Worm (Caenorhabditis elegans) whole organism, midembryonic: ENCODE data around the gene F41H10.4.
"Not testable (repeated sequence)": the region's sequence is repeated elsewhere in the genome, so short reads cannot be mapped to it uniquely, and the experiment has no call there.

ENCODE experiments used
- T22C8.4 ChIP-seq: fragments of 200-800 bp; sonication (Bioruptor generic); IDR thresholded peaks from 2 replicates; pipeline ENCODE4 v1.3.6; 2022; ENCODE audit warnings: missing genetic modification characterization, missing compliant biosample characterization
- cog-1 ChIP-seq: sonication (generic microtip); optimal IDR thresholded peaks from 2 replicates; lab custom pipeline; 2016; ENCODE audit warnings: missing genetic modification characterization, missing compliant biosample characterization
- flt-1 ChIP-seq: fragments of 200-800 bp; sonication (Bioruptor generic); IDR thresholded peaks from 2 replicates; pipeline ENCODE4 v1.3.6; 2022; ENCODE audit warnings: missing genetic modification characterization, missing compliant biosample characterization
- klf-2 ChIP-seq: fragments of 200-800 bp; sonication (Bioruptor generic); conservative IDR thresholded peaks from 2 replicates; pipeline ENCODE4 v1.3.6; 2022; ENCODE audit warnings: missing genetic modification reagents, missing genetic modification characterization, missing compliant biosample characterization
- med-1 ChIP-seq: sonication (generic microtip); optimal IDR thresholded peaks from 2 replicates; lab custom pipeline; 2017; ENCODE audit warnings: missing genetic modification characterization, mild to moderate bottlenecking, missing compliant biosample characterization, antibody characterized with exemption, missing genetic modification reagents; ENCODE audit not compliant: insufficient read depth
- ref-1 ChIP-seq: fragments of 200-800 bp; sonication (Bioruptor generic); conservative IDR thresholded peaks from 2 replicates; pipeline ENCODE4 v1.3.6; 2022; ENCODE audit warnings: missing genetic modification reagents, missing genetic modification characterization, missing compliant biosample characterization
- tab-1 ChIP-seq: fragments of 200-800 bp; sonication (Bioruptor generic); IDR thresholded peaks from 2 replicates; pipeline ENCODE4 v1.3.6; 2022; ENCODE audit warnings: missing genetic modification characterization, missing compliant biosample characterization
- ztf-23 ChIP-seq: fragments of 200-800 bp; sonication (Bioruptor generic); IDR thresholded peaks from 2 replicates; pipeline ENCODE4 v1.3.6; 2022; ENCODE audit warnings: missing genetic modification reagents, missing genetic modification characterization, missing compliant biosample characterization
- ztf-29 ChIP-seq: fragments of 200-800 bp; sonication (Bioruptor generic); IDR thresholded peaks from 2 replicates; pipeline ENCODE4 v1.3.6; 2022; ENCODE audit warnings: missing genetic modification reagents, missing genetic modification characterization, missing compliant biosample characterization

Gene F41H10.4

DNA sequence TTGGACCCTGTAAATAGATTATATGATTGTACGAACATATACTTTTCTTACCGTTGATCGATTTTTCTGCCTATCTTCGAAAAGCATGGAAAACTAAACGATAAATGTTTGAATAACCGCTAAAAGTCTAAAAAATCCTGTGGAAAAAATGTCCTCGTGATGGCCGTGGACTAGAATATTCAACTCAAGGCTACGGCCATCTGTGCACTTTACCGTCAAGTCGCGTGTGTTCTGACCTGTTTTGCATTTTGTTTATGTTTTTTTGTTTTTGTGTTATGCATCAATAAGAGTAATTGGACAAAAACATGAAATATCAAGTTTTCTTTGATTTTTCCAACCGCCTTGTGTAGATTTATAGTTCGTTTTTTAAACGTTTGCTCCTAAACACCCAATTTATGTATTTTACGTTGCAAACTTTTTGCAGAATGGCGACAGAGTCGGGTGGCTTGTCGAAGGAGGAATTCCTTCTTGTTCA is at the start of gene F41H10.4, which contains the start of gene hda-6:
Gene F41H10.4, plus strand, starts transcription at position 425 of the 475 bp plus-strand sequence.
Gene hda-6, minus strand, starts transcription at position 172 of the 475 bp plus-strand sequence.
- TF ChIP-seq cog-1 (tag; lab: Kevin White, UChicago) (no peak), T22C8.4 (GFP tag; lab: Robert Waterston, UW) (no peak), tab-1 (GFP tag; lab: Robert Waterston, UW) (no peak), flt-1 (GFP tag; lab: Robert Waterston, UW) (no peak), ztf-23 (GFP tag; lab: Robert Waterston, UW) (no peak), ref-1 (GFP tag; lab: Robert Waterston, UW) (no peak), med-1 (no peak), ztf-29 (GFP tag; lab: Robert Waterston, UW) (no peak), klf-2 (GFP tag; lab: Robert Waterston, UW) (no peak)

DNA sequence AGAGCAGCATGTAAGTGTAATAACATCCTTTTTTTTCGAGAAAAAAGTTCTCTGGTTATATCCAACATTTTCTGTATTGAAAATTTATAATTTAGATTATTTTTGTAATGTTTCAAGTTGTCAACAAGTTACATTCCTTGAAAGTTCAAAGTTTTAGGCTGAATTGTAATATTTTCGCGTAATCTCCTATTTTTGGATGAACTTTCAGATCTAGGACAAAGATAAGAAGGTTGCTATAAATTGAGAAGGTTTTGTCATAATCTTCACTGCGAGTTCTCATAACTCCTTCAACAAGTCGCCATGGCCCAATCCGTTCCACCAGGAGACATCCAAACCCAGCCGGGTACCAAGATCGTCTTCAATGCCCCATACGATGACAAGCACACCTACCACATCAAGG is 48.1 kb upstream of the F41H10.4 start, which contains the start of gene msp-65:
Gene msp-65, plus strand, starts transcription at position 301 of the 400 bp plus-strand sequence.
- TF ChIP-seq ztf-23 (GFP tag; lab: Robert Waterston, UW); tab-1 (GFP tag; lab: Robert Waterston, UW); med-1: not testable (repeated sequence)

DNA sequence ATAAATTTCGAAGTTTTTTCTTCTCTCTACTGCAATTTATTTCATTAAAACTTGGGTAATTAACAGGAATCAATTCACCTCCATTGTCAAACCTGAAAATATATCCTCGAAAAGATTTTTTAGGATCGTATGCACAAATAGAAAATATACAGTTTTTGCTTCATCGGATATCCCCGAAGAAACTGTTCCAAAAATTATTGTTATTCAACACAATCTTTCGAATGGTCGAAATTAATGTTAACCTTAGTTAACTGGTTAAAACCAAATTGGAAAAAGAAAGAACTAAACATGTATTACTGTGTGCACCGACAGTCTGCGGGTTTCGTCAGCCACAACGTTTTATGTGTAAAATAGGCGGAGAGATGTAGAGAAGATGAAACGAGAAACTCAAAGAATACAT is 47.3 kb upstream of the F41H10.4 start:
- TF ChIP-seq tab-1 (GFP tag; lab: Robert Waterston, UW) (no peak), T22C8.4 (GFP tag; lab: Robert Waterston, UW) (no peak), cog-1 (tag; lab: Kevin White, UChicago) (no peak), ztf-29 (GFP tag; lab: Robert Waterston, UW) (no peak), med-1 (no peak), ref-1 (GFP tag; lab: Robert Waterston, UW) (no peak), klf-2 (GFP tag; lab: Robert Waterston, UW) (no peak), ztf-23 (GFP tag; lab: Robert Waterston, UW) (no peak), flt-1 (GFP tag; lab: Robert Waterston, UW) (no peak)

DNA sequence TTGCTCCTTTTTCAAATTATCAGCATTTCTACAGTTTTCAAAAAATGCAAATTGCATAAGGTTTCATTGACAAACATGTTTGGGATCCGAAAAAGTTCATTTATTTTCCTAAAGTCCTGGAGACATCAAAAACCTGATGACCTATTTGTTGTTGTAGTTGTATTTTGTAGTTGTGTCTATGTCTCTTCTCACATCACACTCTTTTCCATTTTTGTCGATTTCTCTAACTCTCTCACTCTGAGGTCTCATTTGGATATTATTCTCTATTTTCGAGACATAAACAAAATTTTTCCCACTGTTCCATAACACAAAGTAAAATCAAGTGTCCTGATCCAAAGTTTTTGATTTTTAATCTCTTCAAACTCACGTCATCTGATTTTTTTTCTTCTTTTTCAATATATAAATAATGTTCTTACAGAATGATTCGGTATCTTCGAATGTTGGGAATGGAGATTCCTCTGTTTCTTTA is 45.5 kb upstream of the F41H10.4 start, which contains the start of gene slc-46A:
Gene slc-46A, plus strand, starts transcription at position 419 of the 469 bp plus-strand sequence.
- no peak for TF ChIP-seq T22C8.4 (GFP tag; lab: Robert Waterston, UW)
- TF ChIP-seq ztf-29 (GFP tag; lab: Robert Waterston, UW): no peak
- no peak for TF ChIP-seq tab-1 (GFP tag; lab: Robert Waterston, UW)
- TF ChIP-seq cog-1 (tag; lab: Kevin White, UChicago): no peak
- no peak for TF ChIP-seq flt-1 (GFP tag; lab: Robert Waterston, UW)
- TF ChIP-seq klf-2 (GFP tag; lab: Robert Waterston, UW): no peak
- no peak for TF ChIP-seq ztf-23 (GFP tag; lab: Robert Waterston, UW)
- TF ChIP-seq med-1: no peak
- no peak for TF ChIP-seq ref-1 (GFP tag; lab: Robert Waterston, UW)

DNA sequence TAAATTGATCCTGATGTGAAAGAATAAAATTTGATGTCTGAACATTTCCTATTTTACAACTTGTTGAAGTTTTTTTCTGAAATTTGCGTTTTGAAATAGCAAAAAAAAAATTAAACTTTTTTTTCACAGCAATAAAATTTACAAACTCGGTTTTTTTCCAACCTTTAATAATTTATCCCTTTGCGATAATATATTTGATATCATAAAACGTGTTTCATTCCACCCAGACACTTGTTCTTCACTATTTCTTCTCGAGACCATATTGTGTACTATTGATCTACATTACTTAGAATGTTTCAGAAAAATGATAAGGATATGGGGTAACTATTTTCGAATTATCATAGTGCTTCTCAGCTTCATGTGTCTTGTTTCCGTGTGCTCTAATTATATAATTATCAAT is 38.2 kb upstream of the F41H10.4 start, which contains the start of gene Y4C6B.4:
Gene Y4C6B.4, plus strand, starts transcription at position 301 of the 400 bp plus-strand sequence.
- TF ChIP-seq flt-1 (GFP tag; lab: Robert Waterston, UW) (no peak), klf-2 (GFP tag; lab: Robert Waterston, UW) (no peak), cog-1 (tag; lab: Kevin White, UChicago) (no peak), tab-1 (GFP tag; lab: Robert Waterston, UW) (no peak), med-1 (no peak), ztf-23 (GFP tag; lab: Robert Waterston, UW) (no peak), T22C8.4 (GFP tag; lab: Robert Waterston, UW) (no peak), ztf-29 (GFP tag; lab: Robert Waterston, UW) (no peak), ref-1 (GFP tag; lab: Robert Waterston, UW) (no peak)

DNA sequence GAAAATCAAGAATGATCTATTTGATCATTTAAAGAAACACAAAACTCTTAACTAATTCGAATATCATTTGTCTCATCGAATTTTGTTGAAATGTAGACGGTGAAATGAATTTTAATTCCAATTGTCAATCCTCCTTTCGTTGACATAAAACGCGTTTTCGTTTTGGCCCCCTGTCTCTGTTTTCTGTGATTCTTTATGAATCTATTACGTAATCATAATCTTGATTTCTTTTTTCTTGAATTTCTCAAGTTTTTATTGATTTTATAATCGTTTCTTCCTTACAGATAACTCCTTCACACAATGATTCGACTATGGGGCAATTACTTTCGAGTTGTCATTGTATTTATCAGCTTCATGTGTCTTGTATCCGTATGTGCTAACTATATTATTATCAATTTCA is 32.2 kb upstream of the F41H10.4 start, which contains the start of gene Y4C6B.3:
Gene Y4C6B.3, plus strand, starts transcription at position 301 of the 400 bp plus-strand sequence.
- TF ChIP-seq ztf-23 (GFP tag; lab: Robert Waterston, UW) (no peak), ztf-29 (GFP tag; lab: Robert Waterston, UW) (no peak), ref-1 (GFP tag; lab: Robert Waterston, UW) (no peak), flt-1 (GFP tag; lab: Robert Waterston, UW) (no peak), med-1 (no peak), klf-2 (GFP tag; lab: Robert Waterston, UW) (no peak)

DNA sequence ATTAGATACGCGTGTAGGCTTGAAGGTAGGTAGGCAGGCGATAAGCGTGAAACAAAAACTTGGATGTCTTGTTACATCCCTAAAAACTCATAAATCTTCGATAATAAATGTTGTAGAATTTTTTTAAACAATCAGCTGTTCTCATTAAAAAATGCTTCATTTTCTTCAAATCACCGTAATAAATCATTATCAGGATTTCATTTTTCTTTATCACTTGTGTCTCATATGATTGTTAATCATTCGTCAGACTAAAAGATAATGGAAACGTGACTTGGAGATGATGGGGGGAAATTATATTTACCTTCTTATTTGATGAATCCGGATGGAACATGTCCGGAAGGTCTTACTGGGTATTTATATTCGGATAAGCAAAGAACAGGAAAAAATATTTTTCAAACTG is 30.9 kb upstream of the F41H10.4 start:
- no peak for TF ChIP-seq flt-1 (GFP tag; lab: Robert Waterston, UW)
- no peak for TF ChIP-seq T22C8.4 (GFP tag; lab: Robert Waterston, UW)
- no peak for TF ChIP-seq ztf-23 (GFP tag; lab: Robert Waterston, UW)
- no peak for TF ChIP-seq klf-2 (GFP tag; lab: Robert Waterston, UW)
- no peak for TF ChIP-seq ztf-29 (GFP tag; lab: Robert Waterston, UW)
- TF ChIP-seq cog-1 (tag; lab: Kevin White, UChicago): no peak
- TF ChIP-seq med-1: no peak
- no peak for TF ChIP-seq ref-1 (GFP tag; lab: Robert Waterston, UW)
- TF ChIP-seq tab-1 (GFP tag; lab: Robert Waterston, UW): no peak

DNA sequence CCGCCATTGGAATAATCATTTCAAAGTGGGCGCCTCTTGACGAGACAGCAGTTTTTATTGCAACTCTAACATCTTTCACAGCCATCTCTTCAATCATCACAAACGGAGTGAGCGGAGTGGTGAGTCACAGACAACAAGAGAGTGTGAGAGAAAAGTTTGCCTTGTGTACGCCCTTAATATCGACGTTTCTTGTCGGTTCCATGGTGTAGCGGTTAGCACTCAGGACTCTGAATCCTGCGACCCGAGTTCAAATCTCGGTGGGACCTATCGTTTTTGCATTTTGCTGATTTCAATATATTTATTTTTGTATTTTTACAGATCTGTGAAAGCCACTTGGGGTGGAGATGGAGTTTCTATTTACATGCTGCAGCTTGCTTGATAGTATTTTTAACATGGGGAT is 29.8 kb upstream of the F41H10.4 start:
- no peak for TF ChIP-seq med-1
- TF ChIP-seq cog-1 (tag; lab: Kevin White, UChicago): no peak
- TF ChIP-seq ztf-29 (GFP tag; lab: Robert Waterston, UW): 0 out of 2 replicates have a peak, but pooled peaks have one; percentile 50
- TF ChIP-seq ztf-23 (GFP tag; lab: Robert Waterston, UW): peak; percentile 85

DNA sequence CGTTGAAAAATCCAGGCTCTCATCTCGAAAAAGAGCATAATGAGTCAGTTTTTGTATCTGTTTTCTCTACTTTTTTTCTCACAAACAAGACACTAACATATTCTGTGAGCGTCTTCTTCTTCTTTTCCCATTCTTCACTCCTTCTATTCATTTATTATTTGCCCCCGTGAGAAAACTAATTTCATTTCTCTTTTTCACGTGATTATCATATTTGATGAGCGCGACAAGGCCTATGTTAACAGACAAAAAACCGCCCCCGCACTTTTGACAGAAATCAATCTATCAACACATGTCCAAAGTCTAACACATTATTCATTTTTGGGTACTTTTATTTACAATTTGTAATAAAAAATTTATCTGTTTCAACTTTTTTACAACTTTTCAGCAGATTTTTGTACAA is 26.7 kb upstream of the F41H10.4 start:
- no peak for TF ChIP-seq ztf-29 (GFP tag; lab: Robert Waterston, UW)
- TF ChIP-seq med-1: no peak
- TF ChIP-seq tab-1 (GFP tag; lab: Robert Waterston, UW): no peak
- no peak for TF ChIP-seq T22C8.4 (GFP tag; lab: Robert Waterston, UW)
- no peak for TF ChIP-seq ztf-23 (GFP tag; lab: Robert Waterston, UW)
- TF ChIP-seq ref-1 (GFP tag; lab: Robert Waterston, UW): no peak
- TF ChIP-seq klf-2 (GFP tag; lab: Robert Waterston, UW): no peak
- no peak for TF ChIP-seq cog-1 (tag; lab: Kevin White, UChicago)
- TF ChIP-seq flt-1 (GFP tag; lab: Robert Waterston, UW): no peak
